Worm (Caenorhabditis elegans) whole organism, L3 larva: ENCODE data around the gene C36B7.4.

ENCODE experiments used
- ama-1 ChIP-seq: fragments of 150-350 bp; optimal IDR thresholded peaks from 2 replicates; lab custom pipeline; 2018
- elt-2 ChIP-seq: sonication (generic microtip); optimal IDR thresholded peaks from 2 replicates; lab custom pipeline; 2016; ENCODE audit warnings: missing genetic modification reagents, mild to moderate bottlenecking, missing genetic modification characterization, missing compliant biosample characterization
- fos-1 ChIP-seq: fragments of 150-350 bp; optimal IDR thresholded peaks from 2 replicates; lab custom pipeline; 2014; ENCODE audit warnings: missing biosample characterization, missing genetic modification characterization
- lin-39 ChIP-seq: fragments of 150-350 bp; optimal IDR thresholded peaks from 2 replicates; lab custom pipeline; 2018; ENCODE audit warnings: missing biosample characterization, missing genetic modification reagents, missing genetic modification characterization
- mdl-1 ChIP-seq: fragments of 150-350 bp; optimal IDR thresholded peaks from 2 replicates; lab custom pipeline; 2014; ENCODE audit warnings: missing biosample characterization, missing genetic modification characterization
- nhr-11 ChIP-seq: fragments of 150-350 bp; optimal IDR thresholded peaks from 2 replicates; lab custom pipeline; 2014; ENCODE audit warnings: missing biosample characterization, missing genetic modification characterization
- nhr-12 ChIP-seq: fragments of 150-350 bp; optimal IDR thresholded peaks from 2 replicates; lab custom pipeline; 2014; ENCODE audit warnings: missing biosample characterization, missing genetic modification characterization
- pqm-1 ChIP-seq: fragments of 150-350 bp; optimal IDR thresholded peaks from 2 replicates; lab custom pipeline; 2017; ENCODE audit warnings: missing biosample characterization, missing genetic modification characterization, inconsistent platforms
- unc-39 ChIP-seq: sonication (generic microtip); optimal IDR thresholded peaks from 4 replicates; lab custom pipeline; 2017; ENCODE audit warnings: missing biosample characterization, missing genetic modification characterization
- zag-1 ChIP-seq: fragments of 150-350 bp; optimal IDR thresholded peaks from 2 replicates; lab custom pipeline; 2014; ENCODE audit warnings: missing biosample characterization, missing genetic modification characterization

DNA sequence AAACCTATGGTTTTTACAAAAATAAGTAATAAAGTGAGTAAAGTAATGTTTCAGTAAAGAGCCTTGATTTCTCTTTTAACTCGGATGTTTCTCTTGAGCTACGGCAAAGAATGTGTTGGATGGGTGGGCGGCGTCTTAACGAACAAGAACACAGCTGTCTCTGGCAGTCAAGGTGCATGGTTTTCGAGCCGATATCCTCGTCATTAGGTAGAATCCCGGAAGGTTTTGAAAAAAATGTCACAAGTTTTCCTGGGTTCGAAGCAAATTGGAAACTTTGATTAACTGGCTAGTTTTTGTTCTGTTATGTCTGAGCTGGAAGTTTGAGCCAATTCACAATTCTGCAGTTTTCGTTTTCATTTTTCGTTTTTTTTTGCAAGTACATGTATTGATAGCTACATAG lies 10.6 kb downstream of the C36B7.4 start, which contains the start of gene B0403.6:
- no peak for TF ChIP-seq elt-2 (tag; lab: Kevin White, UChicago)
- no peak for TF ChIP-seq lin-39 (tag; lab: Kevin White, UChicago)
- TF ChIP-seq nhr-11 (tag; lab: Kevin White, UChicago): no peak
- no peak for TF ChIP-seq fos-1 (tag; lab: Kevin White, UChicago)
- no peak for TF ChIP-seq mdl-1 (tag; lab: Kevin White, UChicago)
- no peak for TF ChIP-seq pqm-1
- TF ChIP-seq ama-1 (lab: Kevin White, UChicago): no peak
- no peak for TF ChIP-seq zag-1 (tag; lab: Kevin White, UChicago)
- TF ChIP-seq unc-39 (tag; lab: Kevin White, UChicago): no peak
- TF ChIP-seq nhr-12 (tag; lab: Kevin White, UChicago): no peak
